Fruit fly (Drosophila melanogaster): Measurements from ENCODE around the gene CG5555.
A peak's percentile ranks its signal among the peaks of the same experiment; 100 is the strongest.

Gene CG5555

DNA sequence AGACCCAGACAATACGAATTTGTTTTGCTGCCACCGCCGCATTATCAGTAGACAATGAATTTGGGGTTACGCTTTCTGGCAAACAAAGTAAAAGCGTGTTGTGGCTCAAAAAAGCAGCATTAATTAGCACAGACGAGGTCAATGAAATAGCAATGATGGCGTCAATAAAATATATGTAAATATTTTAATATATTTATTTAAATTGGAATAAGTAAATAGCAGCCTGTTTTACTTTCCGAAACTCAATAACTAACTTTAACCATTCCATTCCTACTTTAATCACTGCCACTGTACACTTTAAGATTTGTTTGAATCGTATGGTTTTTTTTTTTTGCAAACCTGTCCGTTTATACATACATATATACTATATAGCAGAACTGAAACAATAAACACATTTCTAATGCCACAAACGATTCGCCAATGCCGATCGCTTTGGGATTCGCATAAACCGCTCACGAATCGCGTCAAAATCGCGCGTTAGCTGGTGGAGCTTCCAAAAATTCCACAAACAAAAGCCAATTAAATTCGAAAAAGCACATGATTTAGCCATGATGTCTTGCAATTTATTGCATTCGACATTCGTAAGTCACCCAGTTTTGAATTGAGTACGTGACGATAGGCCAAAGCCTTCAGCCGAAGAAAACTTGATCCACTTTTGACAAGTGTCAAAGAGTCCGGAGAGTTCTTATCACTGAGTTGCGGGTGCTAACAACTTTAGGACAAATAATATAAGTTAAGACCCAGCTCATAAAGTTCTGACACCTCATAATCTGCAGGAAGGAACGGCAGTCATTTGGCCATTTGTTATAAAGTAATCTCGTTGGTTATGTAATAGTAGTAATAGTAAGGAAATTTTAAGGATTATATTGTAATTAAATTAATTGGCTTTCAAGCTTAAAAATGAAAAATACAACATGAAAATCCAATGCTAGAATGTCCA is 28.2 kb downstream of the CG5555 start (continued):
- TF ChIP-seq Ssrp (tag; optimal IDR thresholded peaks at IDR 0.05) = peak; percentile 19
- no peak for TF ChIP-seq knrl (GFP tag; IDR thresholded peaks at IDR 0.05; ENCODE audit: partially characterized antibody)
- no peak for TF ChIP-seq ara (GFP tag; IDR thresholded peaks at IDR 0.05)
- TF ChIP-seq fd64A (GFP tag; optimal IDR thresholded peaks at IDR 0.05) = no peak
- TF ChIP-seq Max (GFP tag; optimal IDR thresholded peaks at IDR 0.05) = no peak
- TF ChIP-seq maf-S (GFP tag; optimal IDR thresholded peaks at IDR 0.05) = no peak
- TF ChIP-seq CG17829 (tag; optimal IDR thresholded peaks at IDR 0.05) = no peak
- peak; percentile 35 for TF ChIP-seq oc (tag; optimal IDR thresholded peaks at IDR 0.05)
- no peak for TF ChIP-seq CG10565 (GFP tag; optimal IDR thresholded peaks at IDR 0.05)
- no peak for TF ChIP-seq Antp (GFP tag; optimal IDR thresholded peaks at IDR 0.05)
- TF ChIP-seq CG18011 (GFP tag; optimal IDR thresholded peaks at IDR 0.05) = no peak
- no peak for TF ChIP-seq salm (tag; optimal IDR thresholded peaks at IDR 0.05)
- TF ChIP-seq slbo (GFP tag; IDR thresholded peaks at IDR 0.05) = peak; percentile 78
- TF ChIP-seq cas (GFP tag; IDR thresholded peaks at IDR 0.05) = no peak
- TF ChIP-seq eve (GFP tag; optimal IDR thresholded peaks at IDR 0.05) = no peak
- TF ChIP-seq CG3407 (GFP tag; optimal IDR thresholded peaks at IDR 0.05) = no peak
- no peak for TF ChIP-seq CG34224 (GFP tag; IDR thresholded peaks at IDR 0.05; ENCODE audit: partially characterized antibody)
- TF ChIP-seq Med (GFP tag) = peak; percentile 66
- TF ChIP-seq CG7372 (GFP tag; IDR thresholded peaks at IDR 0.05) = peak; percentile 54; the same call in 1 of the 2 replicates
- no peak for TF ChIP-seq CG17912 (GFP tag; optimal IDR thresholded peaks at IDR 0.05)
- no peak for TF ChIP-seq CG6791 (GFP tag; IDR thresholded peaks at IDR 0.05; ENCODE audit: partially characterized antibody)
- TF ChIP-seq fd3F (GFP tag; optimal IDR thresholded peaks at IDR 0.05) = peak; percentile 25
- no peak for TF ChIP-seq Elba2 (GFP tag; optimal IDR thresholded peaks at IDR 0.05)
- peak; percentile 19 for TF ChIP-seq CG10147 (GFP tag; optimal IDR thresholded peaks at IDR 0.05)
- no peak for TF ChIP-seq CG6683 (GFP tag; optimal IDR thresholded peaks at IDR 0.05)
- TF ChIP-seq sima (GFP tag; optimal IDR thresholded peaks at IDR 0.05) = no peak
- no peak for TF ChIP-seq gfzf (GFP tag; optimal IDR thresholded peaks at IDR 0.05)
- TF ChIP-seq CTCF (GFP tag; optimal IDR thresholded peaks at IDR 0.05) = no peak
- TF ChIP-seq CG1603 (tag; optimal IDR thresholded peaks at IDR 0.05) = no peak
- TF ChIP-seq E2f2 (GFP tag; IDR thresholded peaks at IDR 0.05) = no peak
- no peak for TF ChIP-seq CG3847 (GFP tag; IDR thresholded peaks at IDR 0.05)
- peak; percentile 55; the same call in 1 of the 2 replicates for TF ChIP-seq NFAT (GFP tag; IDR thresholded peaks at IDR 0.05)
- TF ChIP-seq CG7745 (tag; optimal IDR thresholded peaks at IDR 0.05) = no peak
- peak; percentile 60 for TF ChIP-seq CG15269 (tag; optimal IDR thresholded peaks at IDR 0.05)
- TF ChIP-seq CG34376 (GFP tag; optimal IDR thresholded peaks at IDR 0.05) = no peak
- no peak for TF ChIP-seq abd-A (tag; optimal IDR thresholded peaks at IDR 0.05)
- TF ChIP-seq CG2120 (GFP tag; optimal IDR thresholded peaks at IDR 0.05) = peak; percentile 29
- TF ChIP-seq z (GFP tag; IDR thresholded peaks at IDR 0.05) = no peak
- TF ChIP-seq odd (GFP tag; optimal IDR thresholded peaks at IDR 0.05) = no peak
- peak; percentile 9 for TF ChIP-seq CG12769 (tag; optimal IDR thresholded peaks at IDR 0.05)
- TF ChIP-seq CG33557 (GFP tag; optimal IDR thresholded peaks at IDR 0.05) = no peak
- no peak for TF ChIP-seq Dbx (GFP tag; IDR thresholded peaks at IDR 0.05)
- TF ChIP-seq Dip3 (GFP tag; optimal IDR thresholded peaks at IDR 0.05) = no peak
- TF ChIP-seq sisA (GFP tag; IDR thresholded peaks at IDR 0.05) = peak; percentile 47; the same call in 1 of the 2 replicates
- TF ChIP-seq CG4282 (GFP tag; optimal IDR thresholded peaks at IDR 0.05) = no peak
- TF ChIP-seq nom (GFP tag; optimal IDR thresholded peaks at IDR 0.05) = no peak
- TF ChIP-seq CG2199 (GFP tag; IDR thresholded peaks at IDR 0.05) = no peak
- peak; percentile 30 for TF ChIP-seq CG10209 (GFP tag; optimal IDR thresholded peaks at IDR 0.05)
- no peak for TF ChIP-seq tgo (GFP tag; IDR thresholded peaks at IDR 0.05)
